Fruit fly (Drosophila melanogaster): Measurements from ENCODE around the gene AnxB11.
A peak's percentile ranks its signal among the peaks of the same experiment; 100 is the strongest.

The AnxB11 gene

DNA sequence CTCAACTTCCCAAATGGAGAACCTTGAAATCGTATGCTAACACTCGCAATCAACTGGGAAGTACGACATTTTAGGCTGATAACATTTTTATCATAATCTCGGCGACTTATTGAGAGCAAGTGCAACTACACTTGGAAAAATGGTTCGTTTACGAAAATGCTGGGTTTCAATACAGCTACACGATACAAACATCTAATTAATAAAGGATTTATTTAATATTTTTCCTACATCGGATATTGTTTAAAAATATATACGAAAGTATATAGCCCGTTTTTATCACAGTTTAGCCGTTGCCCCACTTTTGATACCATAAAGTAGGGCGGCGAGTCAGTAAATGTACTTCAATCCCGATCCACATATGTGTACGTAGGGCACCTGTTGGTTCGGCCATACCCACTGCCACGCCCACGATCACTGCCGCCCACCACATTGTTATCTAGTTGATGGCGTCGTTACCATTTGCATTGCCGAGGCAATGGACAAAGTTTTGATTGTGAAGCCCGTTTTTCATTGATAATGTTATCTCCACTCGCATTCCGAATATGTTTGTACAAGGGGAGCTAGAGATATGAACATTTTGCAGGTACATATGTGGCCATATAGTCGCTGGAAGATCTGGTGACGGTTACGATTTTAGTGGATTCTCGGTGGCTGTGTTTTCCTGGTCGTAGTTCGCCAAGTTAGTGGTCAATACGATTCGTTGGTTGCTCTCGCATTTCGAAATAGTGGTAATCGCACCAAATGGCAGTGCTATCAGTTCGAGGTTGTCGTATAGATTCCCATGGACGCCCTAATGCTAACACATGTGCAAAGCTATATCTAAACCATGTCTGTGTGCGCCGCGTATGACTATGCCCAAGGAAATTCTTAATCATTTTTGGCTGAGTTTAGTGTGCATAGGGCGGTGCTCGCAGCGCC lies 7.4 kb downstream of the AnxB11 start, which contains the start of gene Traf-like (continued):
- TF ChIP-seq unpg (GFP tag; optimal IDR thresholded peaks at IDR 0.05) (no peak), CG14667 (GFP tag; IDR thresholded peaks at IDR 0.05) (no peak), YL-1 (GFP tag; optimal IDR thresholded peaks at IDR 0.05) (no peak), CG5180 (GFP tag; optimal IDR thresholded peaks at IDR 0.05) (no peak), lab (GFP tag; optimal IDR thresholded peaks at IDR 0.05) (peak; percentile 45), BtbVII (GFP tag; optimal IDR thresholded peaks at IDR 0.05) (no peak), shn (GFP tag; optimal IDR thresholded peaks at IDR 0.05) (no peak), CG3065 (GFP tag; optimal IDR thresholded peaks at IDR 0.05) (no peak), mld (GFP tag; IDR thresholded peaks at IDR 0.05; ENCODE audit: partially characterized antibody) (no peak), emc (GFP tag; optimal IDR thresholded peaks at IDR 0.05) (no peak), sr (GFP tag; IDR thresholded peaks at IDR 0.05) (no peak), Doc3 (GFP tag; IDR thresholded peaks at IDR 0.05; ENCODE audit: partially characterized antibody) (no peak), twi (tag; optimal IDR thresholded peaks at IDR 0.05) (no peak), scrt (GFP tag; optimal IDR thresholded peaks at IDR 0.05) (no peak), Lhr (GFP tag; optimal IDR thresholded peaks at IDR 0.05) (no peak), pros (GFP tag; optimal IDR thresholded peaks at IDR 0.05) (no peak), CG2678 (tag; optimal IDR thresholded peaks at IDR 0.05) (peak; percentile 51), CG31388 (GFP tag; optimal IDR thresholded peaks at IDR 0.05) (no peak), ash1 (GFP tag; optimal IDR thresholded peaks at IDR 0.05) (no peak), lbe (GFP tag; optimal IDR thresholded peaks at IDR 0.05) (no peak), CG3163 (GFP tag; optimal IDR thresholded peaks at IDR 0.05) (no peak), Vsx1 (GFP tag; optimal IDR thresholded peaks at IDR 0.05) (no peak), CG9797 (GFP tag; optimal IDR thresholded peaks at IDR 0.05) (no peak), CG10366 (GFP tag; IDR thresholded peaks at IDR 0.05) (peak; percentile 40; the same call in 1 of the 2 replicates), Ptx1 (GFP tag; IDR thresholded peaks at IDR 0.05) (peak; percentile 33; the same call in 1 of the 2 replicates), Sry-β (GFP tag; optimal IDR thresholded peaks at IDR 0.05) (no peak), CG34422 (GFP tag; IDR thresholded peaks at IDR 0.05) (no peak), CG10321 (GFP tag; IDR thresholded peaks at IDR 0.05) (no peak), Hmx (GFP tag; optimal IDR thresholded peaks at IDR 0.05) (no peak), pnt (GFP tag; optimal IDR thresholded peaks at IDR 0.05) (no peak), Ada2b (GFP tag; IDR thresholded peaks at IDR 0.05) (no peak), CG6683 (GFP tag; optimal IDR thresholded peaks at IDR 0.05) (no peak), CG13894 (tag; optimal IDR thresholded peaks at IDR 0.05) (no peak), CG1832 (GFP tag; optimal IDR thresholded peaks at IDR 0.05) (no peak), CG42726 (GFP tag; IDR thresholded peaks at IDR 0.05; ENCODE audit: partially characterized antibody) (no peak), unc-4 (GFP tag; IDR thresholded peaks at IDR 0.05; ENCODE audit: partially characterized antibody) (no peak), CG7357 (GFP tag; IDR thresholded peaks at IDR 0.05) (no peak), CG14710 (tag; optimal IDR thresholded peaks at IDR 0.05) (no peak), Doc2 (GFP tag; IDR thresholded peaks at IDR 0.05) (no peak), prd (optimal IDR thresholded peaks at IDR 0.05) (no peak), prd (GFP tag; IDR thresholded peaks at IDR 0.05) (peak; percentile 8; the same call in 1 of the 3 replicates), gce (GFP tag; IDR thresholded peaks at IDR 0.05) (no peak), klu (GFP tag; IDR thresholded peaks at IDR 0.05) (no peak), Hr39 (optimal IDR thresholded peaks at IDR 0.05) (no peak), CG17361 (GFP tag; IDR thresholded peaks at IDR 0.05) (no peak), Drgx (GFP tag; IDR thresholded peaks at IDR 0.05) (no peak), CG3838 (GFP tag; optimal IDR thresholded peaks at IDR 0.05) (no peak), CG6654 (GFP tag; optimal IDR thresholded peaks at IDR 0.05) (no peak), p53 (GFP tag; optimal IDR thresholded peaks at IDR 0.05) (no peak), CG13424 (tag; optimal IDR thresholded peaks at IDR 0.05) (peak; percentile 47)

Data from whole organism, embryonic.